Worm (Caenorhabditis elegans) whole organism, L3 larva: ENCODE data around the gene C31H2.14.

Experiments
- ama-1 ChIP-seq: fragments of 150-350 bp; optimal IDR thresholded peaks from 2 replicates; lab custom pipeline; 2018
- ceh-16 ChIP-seq: sonication (generic microtip); optimal IDR thresholded peaks from 2 replicates; lab custom pipeline; 2017; ENCODE audit warnings: missing biosample characterization, missing genetic modification characterization
- ceh-82 ChIP-seq: fragments of 150-350 bp; optimal IDR thresholded peaks from 2 replicates; lab custom pipeline; 2014; ENCODE audit warnings: missing biosample characterization, missing genetic modification characterization
- egl-27 ChIP-seq: sonication (generic microtip); optimal IDR thresholded peaks from 4 replicates; lab custom pipeline; 2017; ENCODE audit warnings: missing biosample characterization, missing genetic modification reagents, missing genetic modification characterization
- fos-1 ChIP-seq: fragments of 150-350 bp; optimal IDR thresholded peaks from 2 replicates; lab custom pipeline; 2014; ENCODE audit warnings: missing biosample characterization, missing genetic modification characterization
- jun-1 ChIP-seq: fragments of 150-350 bp; optimal IDR thresholded peaks from 2 replicates; lab custom pipeline; 2014; ENCODE audit warnings: missing biosample characterization, missing genetic modification reagents, missing genetic modification characterization
- mdl-1 ChIP-seq: fragments of 150-350 bp; optimal IDR thresholded peaks from 2 replicates; lab custom pipeline; 2014; ENCODE audit warnings: missing biosample characterization, missing genetic modification characterization
- nfya-1 ChIP-seq: sonication (generic microtip); optimal IDR thresholded peaks from 2 replicates; lab custom pipeline; 2017; ENCODE audit warnings: missing genetic modification characterization, mild to moderate bottlenecking, missing compliant biosample characterization, antibody characterized with exemption, moderate library complexity; ENCODE audit not compliant: insufficient read depth
- nhr-11 ChIP-seq: fragments of 150-350 bp; optimal IDR thresholded peaks from 2 replicates; lab custom pipeline; 2014; ENCODE audit warnings: missing biosample characterization, missing genetic modification characterization
- nhr-12 ChIP-seq: fragments of 150-350 bp; optimal IDR thresholded peaks from 2 replicates; lab custom pipeline; 2014; ENCODE audit warnings: missing biosample characterization, missing genetic modification characterization
- nhr-67 ChIP-seq: fragments of 150-350 bp; optimal IDR thresholded peaks from 2 replicates; lab custom pipeline; 2014; ENCODE audit warnings: missing biosample characterization, missing genetic modification characterization
- nhr-76 ChIP-seq: fragments of 150-350 bp; sonication (generic microtip); optimal IDR thresholded peaks from 5 replicates; lab custom pipeline; 2014; ENCODE audit warnings: missing biosample characterization, missing genetic modification characterization
- nhr-77 ChIP-seq: fragments of 150-350 bp; optimal IDR thresholded peaks from 2 replicates; lab custom pipeline; 2014; ENCODE audit warnings: missing biosample characterization, missing genetic modification characterization
- pqm-1 ChIP-seq: fragments of 150-350 bp; optimal IDR thresholded peaks from 2 replicates; lab custom pipeline; 2017; ENCODE audit warnings: missing biosample characterization, missing genetic modification characterization, inconsistent platforms

DNA sequence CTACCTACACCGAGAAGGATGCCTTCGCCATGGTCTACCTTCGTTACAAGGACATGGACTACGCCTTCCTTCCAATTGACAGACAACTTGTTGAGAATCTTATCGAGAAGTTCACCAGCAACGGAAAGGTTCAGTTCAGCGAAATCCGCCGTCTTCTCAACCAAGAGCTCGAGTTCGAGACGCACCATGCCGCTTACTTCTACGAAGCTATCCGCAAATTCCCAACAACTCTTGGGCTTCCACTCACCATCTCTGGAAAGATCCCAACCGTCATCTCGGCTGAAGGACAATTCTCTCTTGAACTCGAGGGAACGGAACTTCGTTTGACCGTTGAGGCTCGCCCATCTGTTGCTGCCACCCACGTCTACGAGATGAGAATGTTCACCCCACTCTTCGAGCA, 44.6 kb upstream of the C31H2.14 start:
- TF ChIP-seq nhr-67 (tag; lab: Kevin White, UChicago) (no peak), nhr-11 (tag; lab: Kevin White, UChicago) (no peak), fos-1 (tag; lab: Kevin White, UChicago) (no peak), pqm-1 (tag; lab: Kevin White, UChicago) (no peak), nhr-12 (no peak), ama-1 (lab: Kevin White, UChicago) (no peak), nhr-76 (tag; lab: Kevin White, UChicago) (no peak), nfya-1 (tag; lab: Kevin White, UChicago) (no peak), ceh-82 (tag; lab: Kevin White, UChicago) (no peak), ceh-16 (tag; lab: Kevin White, UChicago) (no peak), jun-1 (tag; lab: Kevin White, UChicago) (no peak), nhr-77 (tag; lab: Kevin White, UChicago) (no peak), egl-27 (no peak), mdl-1 (no peak)
